Fruit fly (Drosophila melanogaster) whole organism, wandering third instar larva: ENCODE measurements around the gene Dlip1.

Experiments
- Abd-B ChIP-seq: fragments of >200 bp; optimal IDR thresholded peaks from 2 replicates; lab custom pipeline; 2017; ENCODE audit warnings: missing biosample characterization, missing genetic modification characterization
- CrebA ChIP-seq: fragments of 200-800 bp; sonication (Bioruptor generic); optimal IDR thresholded peaks from 2 replicates; lab custom pipeline; 2016; ENCODE audit warnings: missing biosample characterization, mild to moderate bottlenecking, missing genetic modification characterization, borderline replicate concordance
- GATAd ChIP-seq: sonication (Bioruptor generic); optimal IDR thresholded peaks from 2 replicates; lab custom pipeline; 2016; ENCODE audit warnings: missing biosample characterization, missing genetic modification characterization
- Mio ChIP-seq: sonication (Bioruptor generic); optimal IDR thresholded peaks from 2 replicates; lab custom pipeline; 2016; ENCODE audit warnings: missing biosample characterization, missing genetic modification characterization
- Myc ChIP-seq: fragments of >200 bp; optimal IDR thresholded peaks from 2 replicates; lab custom pipeline; 2017
- Vsx2 ChIP-seq: fragments of 200-300, 225-300 bp; sonication (Bioruptor generic); optimal IDR thresholded peaks from 2 replicates; lab custom pipeline; 2018; ENCODE audit warnings: missing biosample characterization, missing genetic modification characterization; ENCODE audit not compliant: partially characterized antibody
- usp ChIP-seq: fragments of >200 bp; optimal IDR thresholded peaks from 2 replicates; lab custom pipeline; 2017; ENCODE audit warnings: missing biosample characterization, missing genetic modification characterization

DNA sequence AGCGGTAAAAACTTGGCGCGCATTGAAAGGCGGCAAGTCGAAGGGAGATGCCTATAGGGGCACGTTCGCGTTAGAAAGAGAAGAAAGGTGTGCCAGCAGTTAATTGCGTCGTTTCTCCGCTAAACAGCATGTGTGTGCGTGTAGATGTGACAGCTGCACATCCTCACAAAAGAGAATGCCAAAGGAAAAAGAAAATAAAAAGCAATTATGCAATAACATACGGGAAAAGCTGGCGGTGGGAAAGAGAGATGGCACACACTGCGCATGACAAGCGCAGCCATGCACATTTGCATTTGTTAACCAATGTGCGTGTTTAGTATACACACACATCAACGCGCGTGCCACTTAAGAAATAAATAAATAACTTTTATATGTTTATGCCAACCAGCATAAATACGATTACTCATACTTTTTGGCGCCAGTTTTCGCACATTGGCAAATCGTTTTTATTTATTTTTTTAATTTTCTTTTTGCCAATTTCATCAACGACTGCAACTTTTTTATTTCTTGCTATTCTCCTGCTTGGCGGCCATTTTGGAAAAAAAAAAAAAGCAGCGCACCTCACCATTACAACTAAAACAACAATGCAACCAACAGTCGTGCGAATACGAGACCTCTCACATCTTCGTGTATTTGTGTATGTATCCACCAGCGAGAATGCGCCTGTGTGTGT lies 2.6 kb upstream of the Dlip1 start:
- TF ChIP-seq CrebA (no peak), GATAd (GFP tag; lab: Kevin White, UChicago) (no peak), Abd-B (GFP tag; lab: Kevin White, UChicago) (no peak), Vsx2 (GFP tag; lab: Kevin White, UChicago) (no peak), Myc (lab: Kevin White, UChicago) (no peak), usp (GFP tag; lab: Kevin White, UChicago) (no peak), Mio (GFP tag; lab: Kevin White, UChicago) (no peak)
